Fruit fly (Drosophila melanogaster): Measurements from ENCODE around the gene Tlk.
A peak's percentile ranks its signal among the peaks of the same experiment; 100 is the strongest.

The Tlk gene

dm6 chrX:3719480-3720064, at the start of gene Tlk, which contains the start of gene Rala:
TSS of gene Tlk (plus strand) at chrX:3720007.
TSS of gene Rala (minus strand) at chrX:3719635.
- peak; percentile 6 for TF ChIP-seq CG14711 (tag; optimal IDR thresholded peaks at IDR 0.05)
- TF ChIP-seq Mnt (GFP tag; optimal IDR thresholded peaks at IDR 0.05), result peak; percentile 29
- peak; percentile 6 for TF ChIP-seq Crg-1 (GFP tag; optimal IDR thresholded peaks at IDR 0.05)
- no peak for TF ChIP-seq CG33017 (tag; optimal IDR thresholded peaks at IDR 0.05)
- no peak for TF ChIP-seq kay (GFP tag; ENCODE audit: borderline replicate concordance)
- no peak for TF ChIP-seq toe (GFP tag; optimal IDR thresholded peaks at IDR 0.05)
- no peak for TF ChIP-seq tj (GFP tag; optimal IDR thresholded peaks at IDR 0.05)
- TF ChIP-seq CG5204 (GFP tag; optimal IDR thresholded peaks at IDR 0.05), result no peak
- TF ChIP-seq Hr96 (GFP tag; optimal IDR thresholded peaks at IDR 0.05), result no peak
- no peak for TF ChIP-seq CG12768 (GFP tag; optimal IDR thresholded peaks at IDR 0.05)
- TF ChIP-seq cic (GFP tag; optimal IDR thresholded peaks at IDR 0.05), result no peak
- TF ChIP-seq CG7045 (GFP tag; optimal IDR thresholded peaks at IDR 0.05), result no peak
- no peak for TF ChIP-seq CG1620 (GFP tag; optimal IDR thresholded peaks at IDR 0.05)
- peak; percentile 65 for TF ChIP-seq bab1 (GFP tag; optimal IDR thresholded peaks at IDR 0.05)
- TF ChIP-seq Clk (GFP tag; optimal IDR thresholded peaks at IDR 0.05), result no peak
- no peak for TF ChIP-seq cnc (optimal IDR thresholded peaks at IDR 0.05)
- peak; percentile 27 for TF ChIP-seq CG7101 (tag; optimal IDR thresholded peaks at IDR 0.05)
- TF ChIP-seq ovo (GFP tag; optimal IDR thresholded peaks at IDR 0.05), result peak; percentile 83
- peak; percentile 48 for TF ChIP-seq pad (GFP tag; optimal IDR thresholded peaks at IDR 0.05)
- no peak for TF ChIP-seq CG11617 (GFP tag; optimal IDR thresholded peaks at IDR 0.05)

- TF ChIP-seq tj (GFP tag; optimal IDR thresholded peaks at IDR 0.05), result peak; percentile 12
- TF ChIP-seq CG5204 (GFP tag; optimal IDR thresholded peaks at IDR 0.05), result no peak
- no peak for TF ChIP-seq Hr96 (GFP tag; optimal IDR thresholded peaks at IDR 0.05)
- TF ChIP-seq Clk (GFP tag; optimal IDR thresholded peaks at IDR 0.05), result no peak
- TF ChIP-seq bab1 (GFP tag; optimal IDR thresholded peaks at IDR 0.05), result peak; percentile 42
- TF ChIP-seq CG11617 (GFP tag; optimal IDR thresholded peaks at IDR 0.05), result peak; percentile 46
- no peak for TF ChIP-seq Mnt (GFP tag; optimal IDR thresholded peaks at IDR 0.05)
- TF ChIP-seq pad (GFP tag; optimal IDR thresholded peaks at IDR 0.05), result no peak
- no peak for TF ChIP-seq CG33017 (tag; optimal IDR thresholded peaks at IDR 0.05)
- TF ChIP-seq kay (GFP tag; ENCODE audit: borderline replicate concordance), result peak; percentile 95
- TF ChIP-seq CG1620 (GFP tag; optimal IDR thresholded peaks at IDR 0.05), result peak; percentile 51
- peak; percentile 23 for TF ChIP-seq CG7101 (tag; optimal IDR thresholded peaks at IDR 0.05)
- no peak for TF ChIP-seq cic (GFP tag; optimal IDR thresholded peaks at IDR 0.05)
- TF ChIP-seq CG7045 (GFP tag; optimal IDR thresholded peaks at IDR 0.05), result no peak
Observed at dm6 chrX:3671469-3672094, 48.2 kb upstream of the Tlk start, which contains the start of the genes Parg and Mnt. TSS of gene Parg (minus strand) at chrX:3671502. TSS of gene Mnt (plus strand) at chrX:3671801.

dm6 chrX:3672095-3672995, 47.5 kb upstream of the Tlk start:
- TF ChIP-seq CG14711 (tag; optimal IDR thresholded peaks at IDR 0.05) (peak; percentile 88), toe (GFP tag; optimal IDR thresholded peaks at IDR 0.05) (peak; percentile 47), kay (GFP tag; ENCODE audit: borderline replicate concordance) (peak; percentile 85), pad (GFP tag; optimal IDR thresholded peaks at IDR 0.05) (peak; percentile 71), ovo (GFP tag; optimal IDR thresholded peaks at IDR 0.05) (no peak), CG7101 (tag; optimal IDR thresholded peaks at IDR 0.05) (peak; percentile 92), CG12768 (GFP tag; optimal IDR thresholded peaks at IDR 0.05) (peak; percentile 76), cic (GFP tag; optimal IDR thresholded peaks at IDR 0.05) (peak; percentile 45), CG11617 (GFP tag; optimal IDR thresholded peaks at IDR 0.05) (peak; percentile 69), CG5204 (GFP tag; optimal IDR thresholded peaks at IDR 0.05) (peak; percentile 66), CG1620 (GFP tag; optimal IDR thresholded peaks at IDR 0.05) (peak; percentile 60), Crg-1 (GFP tag; optimal IDR thresholded peaks at IDR 0.05) (peak; percentile 77), Hr96 (GFP tag; optimal IDR thresholded peaks at IDR 0.05) (peak; percentile 92), CG7045 (GFP tag; optimal IDR thresholded peaks at IDR 0.05) (peak; percentile 48), Mnt (GFP tag; optimal IDR thresholded peaks at IDR 0.05) (peak; percentile 94), Clk (GFP tag; optimal IDR thresholded peaks at IDR 0.05) (peak; percentile 39), tj (GFP tag; optimal IDR thresholded peaks at IDR 0.05) (peak; percentile 81), cnc (optimal IDR thresholded peaks at IDR 0.05) (no peak), bab1 (GFP tag; optimal IDR thresholded peaks at IDR 0.05) (peak; percentile 7), CG33017 (tag; optimal IDR thresholded peaks at IDR 0.05) (peak; percentile 85)

- TF ChIP-seq CG11617 (GFP tag; optimal IDR thresholded peaks at IDR 0.05) (peak; percentile 74), toe (GFP tag; optimal IDR thresholded peaks at IDR 0.05) (peak; percentile 62), bab1 (GFP tag; optimal IDR thresholded peaks at IDR 0.05) (peak; percentile 90), Mnt (GFP tag; optimal IDR thresholded peaks at IDR 0.05) (peak; percentile 96), kay (GFP tag; ENCODE audit: borderline replicate concordance) (peak; percentile 92), tj (GFP tag; optimal IDR thresholded peaks at IDR 0.05) (peak; percentile 85), CG33017 (tag; optimal IDR thresholded peaks at IDR 0.05) (peak; percentile 57), Clk (GFP tag; optimal IDR thresholded peaks at IDR 0.05) (no peak), cnc (optimal IDR thresholded peaks at IDR 0.05) (no peak), CG12768 (GFP tag; optimal IDR thresholded peaks at IDR 0.05) (peak; percentile 79), cic (GFP tag; optimal IDR thresholded peaks at IDR 0.05) (peak; percentile 66), CG1620 (GFP tag; optimal IDR thresholded peaks at IDR 0.05) (peak; percentile 53), pad (GFP tag; optimal IDR thresholded peaks at IDR 0.05) (peak; percentile 73), Crg-1 (GFP tag; optimal IDR thresholded peaks at IDR 0.05) (peak; percentile 56), CG14711 (tag; optimal IDR thresholded peaks at IDR 0.05) (peak; percentile 84), CG5204 (GFP tag; optimal IDR thresholded peaks at IDR 0.05) (peak; percentile 57), CG7045 (GFP tag; optimal IDR thresholded peaks at IDR 0.05) (peak; percentile 59), Hr96 (GFP tag; optimal IDR thresholded peaks at IDR 0.05) (peak; percentile 78), CG7101 (tag; optimal IDR thresholded peaks at IDR 0.05) (peak; percentile 86), ovo (GFP tag; optimal IDR thresholded peaks at IDR 0.05) (peak; percentile 4)
Observed at dm6 chrX:3673710-3674344, 46.0 kb upstream of the Tlk start.
